Worm (Caenorhabditis elegans) whole organism, late embryonic: Measurements from ENCODE around the gene T01H3.3.

Experiments
- F13H6.1 ChIP-seq: sonication (generic microtip); optimal IDR thresholded peaks from 2 replicates; lab custom pipeline; 2016; ENCODE audit warnings: missing genetic modification characterization, missing compliant biosample characterization
- ama-1 ChIP-seq: fragments of 150-350 bp; optimal IDR thresholded peaks from 2 replicates; lab custom pipeline; 2014
- ceh-14 ChIP-seq: sonication (generic microtip); optimal IDR thresholded peaks from 2 replicates; lab custom pipeline; 2016; ENCODE audit warnings: missing genotype, missing genetic modification characterization, missing compliant biosample characterization
- ceh-34 ChIP-seq: sonication (generic microtip); optimal IDR thresholded peaks from 2 replicates; lab custom pipeline; 2016; ENCODE audit warnings: mild to moderate bottlenecking, missing genetic modification characterization, missing compliant biosample characterization
- dmd-4 ChIP-seq: sonication (generic microtip); optimal IDR thresholded peaks from 2 replicates; lab custom pipeline; 2016; ENCODE audit warnings: borderline replicate concordance, missing genetic modification characterization, missing compliant biosample characterization
- elt-2 ChIP-seq: sonication (generic microtip); optimal IDR thresholded peaks from 2 replicates; lab custom pipeline; 2016; ENCODE audit warnings: missing genetic modification reagents, missing genetic modification characterization, missing compliant biosample characterization
- fkh-10 ChIP-seq: fragments of 150-350 bp; optimal IDR thresholded peaks from 2 replicates; lab custom pipeline; 2014; ENCODE audit warnings: missing biosample characterization, missing genetic modification reagents, missing genetic modification characterization
- nfya-1 ChIP-seq: sonication (generic microtip); optimal IDR thresholded peaks from 2 replicates; lab custom pipeline; 2017; ENCODE audit warnings: missing genetic modification characterization, mild to moderate bottlenecking, missing compliant biosample characterization, antibody characterized with exemption, moderate library complexity
- npax-4 ChIP-seq: sonication (generic microtip); optimal IDR thresholded peaks from 2 replicates; lab custom pipeline; 2016; ENCODE audit warnings: missing genetic modification characterization, missing compliant biosample characterization
- rnt-1 ChIP-seq: sonication (generic microtip); optimal IDR thresholded peaks from 2 replicates; lab custom pipeline; 2016; ENCODE audit warnings: missing genetic modification characterization, missing compliant biosample characterization
- syd-9 ChIP-seq: sonication (generic microtip); optimal IDR thresholded peaks from 2 replicates; lab custom pipeline; 2016; ENCODE audit warnings: mild to moderate bottlenecking, missing genetic modification characterization, moderate library complexity, missing compliant biosample characterization

ce11 chrII:7854942-7855341 is 18.8 kb downstream of the T01H3.3 start, which contains the start of gene mdt-10:
- TF ChIP-seq ceh-14 (tag; lab: Kevin White, UChicago) (no peak), fkh-10 (no peak), syd-9 (tag; lab: Kevin White, UChicago) (no peak), npax-4 (no peak), F13H6.1 (tag; lab: Kevin White, UChicago) (no peak), nfya-1 (no peak), rnt-1 (tag; lab: Kevin White, UChicago) (no peak), dmd-4 (tag; lab: Kevin White, UChicago) (no peak), ceh-34 (no peak), ama-1 (lab: Kevin White, UChicago) (no peak), elt-2 (tag; lab: Kevin White, UChicago) (no peak)
